Worm (Caenorhabditis elegans) whole organism, L4 larva: Measurements from ENCODE around the gene fbxa-202.

Experiments
- D1046.2 ChIP-seq: fragments of 200-800 bp; sonication (Bioruptor generic); IDR thresholded peaks from 2 replicates; pipeline ENCODE4 v1.3.6; 2022; ENCODE audit warnings: missing genetic modification characterization, missing compliant biosample characterization
- F26F4.8 ChIP-seq: fragments of 200-800 bp; sonication (Bioruptor generic); conservative IDR thresholded peaks from 2 replicates; pipeline ENCODE4 v1.3.6; 2022; ENCODE audit warnings: missing genetic modification characterization, missing compliant biosample characterization
- F44E2.7 ChIP-seq: fragments of 200-800 bp; sonication (Bioruptor generic); IDR thresholded peaks from 2 replicates; pipeline ENCODE4 v2.1.2; 2022; ENCODE audit warnings: missing genetic modification characterization, missing compliant biosample characterization
- T26A8.4 ChIP-seq: fragments of 200-800 bp; sonication (Bioruptor generic); IDR thresholded peaks from 2 replicates; pipeline ENCODE4 v1.3.6; 2022; ENCODE audit warnings: missing genetic modification characterization, missing compliant biosample characterization
- Y48G9A.11 ChIP-seq: fragments of 200-800 bp; sonication (Bioruptor generic); IDR thresholded peaks from 2 replicates; pipeline ENCODE4 v1.3.6; 2022; ENCODE audit warnings: missing genetic modification reagents, missing genetic modification characterization, missing compliant biosample characterization
- Y75B8A.6 ChIP-seq: fragments of 200-800 bp; sonication (Bioruptor generic); IDR thresholded peaks from 2 replicates; pipeline ENCODE4 v1.3.6; 2022; ENCODE audit warnings: missing genetic modification reagents, missing genetic modification characterization, missing compliant biosample characterization
- ZK337.2 ChIP-seq: fragments of 200-800 bp; sonication (Bioruptor generic); IDR thresholded peaks from 2 replicates; pipeline ENCODE4 v1.3.6; 2022; ENCODE audit warnings: missing genetic modification reagents, missing genetic modification characterization, missing compliant biosample characterization
- aha-1 ChIP-seq: fragments of 150-350 bp; peaks from one replicate; lab custom pipeline; 2014; ENCODE audit warnings: missing biosample characterization, missing genetic modification characterization
- ama-1 ChIP-seq: fragments of 150-350 bp; optimal IDR thresholded peaks from 2 replicates; lab custom pipeline; 2014; ENCODE audit warnings: inconsistent platforms, mixed read lengths
- attf-4 ChIP-seq: sonication (generic microtip); optimal IDR thresholded peaks from 3 replicates; lab custom pipeline; 2017; ENCODE audit warnings: missing biosample characterization, missing genetic modification characterization
- ceh-32 ChIP-seq: sonication (generic microtip); optimal IDR thresholded peaks from 2 replicates; lab custom pipeline; 2016; ENCODE audit warnings: mild to moderate bottlenecking, missing genetic modification characterization, missing compliant biosample characterization; ENCODE audit not compliant: poor library complexity
- ces-1 ChIP-seq: fragments of 150-350 bp; sonication (generic microtip); optimal IDR thresholded peaks from 4 replicates; lab custom pipeline; 2014; ENCODE audit warnings: missing biosample characterization, missing genetic modification reagents, missing genetic modification characterization
- cey-2 ChIP-seq: sonication (generic microtip); optimal IDR thresholded peaks from 3 replicates; lab custom pipeline; 2017; ENCODE audit warnings: missing genetic modification characterization, mild to moderate bottlenecking, missing compliant biosample characterization, antibody characterized with exemption, borderline replicate concordance; ENCODE audit not compliant: insufficient read depth
- daf-12 ChIP-seq: fragments of 150-350 bp; optimal IDR thresholded peaks from 2 replicates; lab custom pipeline; 2014; ENCODE audit warnings: missing biosample characterization, missing genetic modification reagents, missing genetic modification characterization
- dmd-6 ChIP-seq: fragments of 200-800 bp; sonication (Bioruptor generic); IDR thresholded peaks from 2 replicates; pipeline ENCODE4 v1.3.6; 2022; ENCODE audit warnings: missing genetic modification reagents, missing genetic modification characterization, missing compliant biosample characterization
- duxl-1 ChIP-seq: sonication (generic microtip); optimal IDR thresholded peaks from 2 replicates; lab custom pipeline; 2016; ENCODE audit warnings: mild to moderate bottlenecking, missing genetic modification characterization, moderate library complexity, missing compliant biosample characterization; ENCODE audit not compliant: poor library complexity
- dve-1 ChIP-seq: sonication (generic microtip); optimal IDR thresholded peaks from 2 replicates; lab custom pipeline; 2017; ENCODE audit warnings: antibody characterized with exemption, mild to moderate bottlenecking, missing genetic modification characterization, missing compliant biosample characterization; ENCODE audit not compliant: insufficient read depth
- fkh-10 ChIP-seq: fragments of 150-350 bp; optimal IDR thresholded peaks from 2 replicates; lab custom pipeline; 2014; ENCODE audit warnings: missing biosample characterization, missing genetic modification reagents, missing genetic modification characterization
- hif-1 ChIP-seq, 2 experiments: sonication (generic microtip); optimal IDR thresholded peaks; 2 replicates each; lab custom pipeline; 2016 to 2017; ENCODE audit warnings: missing compliant biosample characterization in 2 of 2, missing genetic modification characterization in 2 of 2, missing genetic modification reagents in 2 of 2, missing genotype in 2 of 2, mild to moderate bottlenecking in 1 of 2
- hlh-30 ChIP-seq: sonication (generic microtip); optimal IDR thresholded peaks from 2 replicates; lab custom pipeline; 2017; ENCODE audit warnings: antibody characterized with exemption, mild to moderate bottlenecking, missing genetic modification characterization, missing compliant biosample characterization; ENCODE audit not compliant: insufficient read depth
- hmg-1.1 ChIP-seq: fragments of 200-800 bp; sonication (Bioruptor generic); IDR thresholded peaks from 2 replicates; pipeline ENCODE4 v1.3.6; 2022; ENCODE audit warnings: missing genetic modification reagents, missing genetic modification characterization, missing compliant biosample characterization
- jun-1 ChIP-seq: fragments of 150-350 bp; optimal IDR thresholded peaks from 2 replicates; lab custom pipeline; 2014; ENCODE audit warnings: missing biosample characterization, missing genetic modification reagents, missing genetic modification characterization
- lin-29 ChIP-seq: fragments of 200-800 bp; sonication (Bioruptor generic); IDR thresholded peaks from 2 replicates; pipeline ENCODE4 v1.3.6; 2022; ENCODE audit warnings: missing genetic modification reagents, missing genetic modification characterization, missing compliant biosample characterization
- lin-39 ChIP-seq: fragments of 150-350 bp; optimal IDR thresholded peaks from 2 replicates; lab custom pipeline; 2014; ENCODE audit warnings: missing biosample characterization, missing genetic modification reagents, missing genetic modification characterization
- lir-3 ChIP-seq: sonication (generic microtip); optimal IDR thresholded peaks from 2 replicates; lab custom pipeline; 2016; ENCODE audit warnings: mild to moderate bottlenecking, missing genetic modification characterization, missing compliant biosample characterization
- lsy-2 ChIP-seq, 2 experiments: fragments of 150-350 bp in 1 of 2; sonication (generic microtip) in 1 of 2; optimal IDR thresholded peaks; 2 replicates each; lab custom pipeline; 2014 to 2017; ENCODE audit warnings: missing biosample characterization in 2 of 2, missing genetic modification characterization in 2 of 2
- madf-9 ChIP-seq: fragments of 200-800 bp; sonication (Bioruptor generic); conservative IDR thresholded peaks from 2 replicates; pipeline ENCODE4 v1.3.6; 2022; ENCODE audit warnings: missing genetic modification reagents, missing genetic modification characterization, missing compliant biosample characterization
- mdl-1 ChIP-seq, 2 experiments: fragments of 150-350 bp in 1 of 2; sonication (generic microtip) in 1 of 2; optimal IDR thresholded peaks; 2 replicates each; lab custom pipeline; 2014 to 2017; ENCODE audit warnings: missing biosample characterization in 2 of 2, missing genetic modification characterization in 2 of 2
- mep-1 ChIP-seq: fragments of 150-350 bp; sonication (generic microtip); optimal IDR thresholded peaks from 3 replicates; lab custom pipeline; 2014; ENCODE audit warnings: missing biosample characterization, missing genetic modification characterization
- mxl-2 ChIP-seq: fragments of 200-800 bp; sonication (Bioruptor generic); conservative IDR thresholded peaks from 2 replicates; pipeline ENCODE4 v1.3.6; 2022; ENCODE audit warnings: missing genetic modification reagents, missing genetic modification characterization, missing compliant biosample characterization
- nhr-102 ChIP-seq: sonication (generic microtip); optimal IDR thresholded peaks from 2 replicates; lab custom pipeline; 2016; ENCODE audit warnings: mild to moderate bottlenecking, missing genetic modification characterization, moderate library complexity, missing compliant biosample characterization
- nhr-11 ChIP-seq: fragments of 150-350 bp; optimal IDR thresholded peaks from 2 replicates; lab custom pipeline; 2014; ENCODE audit warnings: missing biosample characterization, missing genetic modification characterization
- nhr-111 ChIP-seq: fragments of 200-800 bp; sonication (Bioruptor generic); optimal IDR thresholded peaks from 2 replicates; lab custom pipeline; 2018; ENCODE audit warnings: mild to moderate bottlenecking, missing genetic modification characterization, missing compliant biosample characterization
- nhr-25 ChIP-seq: sonication (generic microtip); optimal IDR thresholded peaks from 2 replicates; lab custom pipeline; 2017; ENCODE audit warnings: missing genetic modification characterization, mild to moderate bottlenecking, missing compliant biosample characterization, antibody characterized with exemption, moderate library complexity, borderline replicate concordance; ENCODE audit not compliant: insufficient read depth
- nhr-28 ChIP-seq: fragments of 150-350 bp; optimal IDR thresholded peaks from 2 replicates; lab custom pipeline; 2014; ENCODE audit warnings: missing biosample characterization, missing genetic modification characterization
- nhr-41 ChIP-seq: fragments of 200-800 bp; sonication (Bioruptor generic); IDR thresholded peaks from 2 replicates; pipeline ENCODE4 v1.3.6; 2022; ENCODE audit warnings: missing genetic modification reagents, missing genetic modification characterization, missing compliant biosample characterization
- nhr-77 ChIP-seq: fragments of 150-350 bp; optimal IDR thresholded peaks from 2 replicates; lab custom pipeline; 2014; ENCODE audit warnings: missing biosample characterization, missing genetic modification characterization
- pqm-1 ChIP-seq: sonication (generic microtip); optimal IDR thresholded peaks from 2 replicates; lab custom pipeline; 2017; ENCODE audit warnings: missing biosample characterization, missing genetic modification characterization
- skn-1 ChIP-seq: fragments of 150-350 bp; optimal IDR thresholded peaks from 2 replicates; lab custom pipeline; 2014; ENCODE audit warnings: missing biosample characterization, missing genetic modification characterization
- snpc-1.2 ChIP-seq: fragments of 200-800 bp; sonication (Bioruptor generic); IDR thresholded peaks from 2 replicates; pipeline ENCODE4 v1.3.6; 2022; ENCODE audit warnings: missing genetic modification reagents, missing genetic modification characterization, missing compliant biosample characterization
- spr-1 ChIP-seq: sonication (generic microtip); optimal IDR thresholded peaks from 2 replicates; lab custom pipeline; 2016; ENCODE audit warnings: mild to moderate bottlenecking, missing genetic modification characterization, missing compliant biosample characterization
- unc-62 ChIP-seq, 3 experiments: fragments of 150-350 bp in 1 of 3; sonication (generic microtip); optimal IDR thresholded peaks in 2 of 3; peaks in 1 of 3; 1 replicate in 1 of 3; 2 replicates in 2 of 3; lab custom pipeline; 2014 to 2017; ENCODE audit warnings: missing biosample characterization in 3 of 3, missing genetic modification characterization in 3 of 3, missing genetic modification reagents in 3 of 3, missing genotype in 1 of 3
- zfp-3 ChIP-seq: fragments of 200-800 bp; sonication (Bioruptor generic); conservative IDR thresholded peaks from 2 replicates; pipeline ENCODE4 v1.3.6; 2022; ENCODE audit warnings: missing genetic modification reagents, missing genetic modification characterization, missing compliant biosample characterization
- zip-2 ChIP-seq: fragments of 150-350 bp; optimal IDR thresholded peaks from 2 replicates; lab custom pipeline; 2014; ENCODE audit warnings: missing biosample characterization, missing genetic modification characterization
- ztf-11 ChIP-seq: fragments of 150-350 bp; optimal IDR thresholded peaks from 2 replicates; lab custom pipeline; 2014; ENCODE audit warnings: missing biosample characterization, missing genetic modification characterization

The fbxa-202 gene

ce11 chrV:6326980-6327379, at the start of gene fbxa-202:
TSS of gene fbxa-202 (plus strand) at chrV:6327280.
- no peak for TF ChIP-seq F26F4.8
- TF ChIP-seq nhr-41 (GFP tag; lab: Robert Waterston, UW), result no peak
- TF ChIP-seq zip-2, result no peak
- no peak for TF ChIP-seq Y75B8A.6 (GFP tag; lab: Robert Waterston, UW)
- no peak for TF ChIP-seq ces-1 (GFP tag; lab: Kevin White, UChicago)
- TF ChIP-seq cey-2, result no peak
- no peak for TF ChIP-seq nhr-77 (tag; lab: Kevin White, UChicago)
- TF ChIP-seq fkh-10 (GFP tag; lab: Kevin White, UChicago), result no peak
- no peak for TF ChIP-seq T26A8.4 (GFP tag; lab: Robert Waterston, UW)

- TF ChIP-seq nhr-77 (tag; lab: Kevin White, UChicago), result peak; percentile 93
- TF ChIP-seq mep-1 (tag; lab: Kevin White, UChicago), result peak; percentile 59
- TF ChIP-seq Y75B8A.6 (GFP tag; lab: Robert Waterston, UW), result peak; percentile 67; the same call in 1 of the 2 replicates
- no peak for TF ChIP-seq lir-3 (tag; lab: Kevin White, UChicago)
- TF ChIP-seq dve-1, result peak; percentile 69
- TF ChIP-seq zfp-3 (GFP tag; lab: Robert Waterston, UW), result peak; percentile 99
- no peak for TF ChIP-seq ceh-32 (tag; lab: Kevin White, UChicago)
- no peak for TF ChIP-seq mxl-2 (GFP tag; lab: Robert Waterston, UW)
- no peak for TF ChIP-seq mdl-1 (tag; optimal IDR thresholded peaks at IDR 0.05; lab: Kevin White, UChicago)
- peak; percentile 25 for TF ChIP-seq nhr-11 (tag; lab: Kevin White, UChicago)
- no peak for TF ChIP-seq jun-1 (tag; lab: Kevin White, UChicago)
- TF ChIP-seq lin-39 (tag; lab: Kevin White, UChicago), result no peak
- TF ChIP-seq hif-1 (tag; optimal IDR thresholded peaks at IDR 0.05; lab: Kevin White, UChicago), result peak in 1 of 2 experiments; percentile 12
- TF ChIP-seq ZK337.2 (GFP tag; lab: Robert Waterston, UW), result no peak
- TF ChIP-seq ama-1 (lab: Kevin White, UChicago), result peak; percentile 24
- TF ChIP-seq T26A8.4 (GFP tag; lab: Robert Waterston, UW), result peak; percentile 74
- peak; percentile 54 for TF ChIP-seq duxl-1 (tag; lab: Kevin White, UChicago)
- peak; percentile 73 for TF ChIP-seq nhr-28
- peak; percentile 42; the same call in 1 of the 2 replicates for TF ChIP-seq Y48G9A.11 (GFP tag; lab: Robert Waterston, UW)
- TF ChIP-seq hmg-1.1 (GFP tag; lab: Robert Waterston, UW), result 0 out of 2 replicates have a peak, but pooled peaks have one; percentile 21
- TF ChIP-seq F44E2.7, result no peak
- TF ChIP-seq attf-4 (tag; lab: Kevin White, UChicago), result no peak
- TF ChIP-seq zip-2, result peak; percentile 52
- peak; percentile 50 to 58 for TF ChIP-seq unc-62 (GFP tag; optimal IDR thresholded peaks at IDR 0.05 in 1 of 2; lab: Kevin White, UChicago)
- no peak for TF ChIP-seq unc-62 (tag; optimal IDR thresholded peaks at IDR 0.05; lab: Kevin White, UChicago)
- no peak for TF ChIP-seq spr-1
- TF ChIP-seq skn-1 (tag; lab: Kevin White, UChicago), result no peak
- TF ChIP-seq dmd-6 (GFP tag; lab: Robert Waterston, UW), result peak; percentile 41; the same call in 1 of the 2 replicates
- 0 out of 2 replicates have a peak, but pooled peaks have one; percentile 23 for TF ChIP-seq snpc-1.2 (GFP tag; lab: Robert Waterston, UW)
- peak; percentile 75 for TF ChIP-seq aha-1
- TF ChIP-seq ztf-11 (tag; lab: Kevin White, UChicago), result no peak
- no peak for TF ChIP-seq daf-12 (tag; lab: Kevin White, UChicago)
- TF ChIP-seq nhr-25, result peak; percentile 28
- no peak for TF ChIP-seq nhr-111
- TF ChIP-seq hlh-30 (tag; lab: Kevin White, UChicago), result peak; percentile 5
- peak; percentile 59 for TF ChIP-seq nhr-102
- TF ChIP-seq lsy-2 (tag; optimal IDR thresholded peaks at IDR 0.05; lab: Kevin White, UChicago), result peak in 1 of 2 experiments; percentile 10
- 0 out of 2 replicates have a peak, but pooled peaks have one; percentile 39 for TF ChIP-seq lin-29 (GFP tag; lab: Robert Waterston, UW)
- peak; percentile 14 for TF ChIP-seq pqm-1 (tag; lab: Kevin White, UChicago)
- TF ChIP-seq D1046.2 (GFP tag; lab: Robert Waterston, UW), result peak; percentile 56; the same call in 1 of the 2 replicates
- TF ChIP-seq madf-9 (GFP tag; lab: Robert Waterston, UW), result no peak
Observed at ce11 chrV:6278117-6279081, 48.7 kb upstream of the fbxa-202 start, which contains the start of gene fil-2. TSS of gene fil-2 (plus strand) at chrV:6279031.
